Worm (Caenorhabditis elegans) whole organism, L3 larva: ENCODE data around the gene T02D1.8.

Experiments used
- R02D3.7 ChIP-seq: fragments of 150-350 bp; optimal IDR thresholded peaks from 2 replicates; lab custom pipeline; 2014; ENCODE audit warnings: missing biosample characterization, missing genetic modification characterization
- aly-2 ChIP-seq: fragments of 150-350 bp; optimal IDR thresholded peaks from 2 replicates; lab custom pipeline; 2014; ENCODE audit warnings: missing biosample characterization, missing genetic modification characterization
- ceh-16 ChIP-seq: sonication (generic microtip); optimal IDR thresholded peaks from 2 replicates; lab custom pipeline; 2017; ENCODE audit warnings: missing biosample characterization, missing genetic modification characterization
- ceh-28 ChIP-seq: fragments of 150-350 bp; optimal IDR thresholded peaks from 2 replicates; lab custom pipeline; 2014; ENCODE audit warnings: missing biosample characterization, missing genetic modification reagents, missing genetic modification characterization
- ceh-82 ChIP-seq: fragments of 150-350 bp; optimal IDR thresholded peaks from 2 replicates; lab custom pipeline; 2014; ENCODE audit warnings: missing biosample characterization, missing genetic modification characterization
- daf-12 ChIP-seq: fragments of 150-350 bp; optimal IDR thresholded peaks from 2 replicates; lab custom pipeline; 2014; ENCODE audit warnings: missing biosample characterization, missing genetic modification reagents, missing genetic modification characterization
- egl-27 ChIP-seq: sonication (generic microtip); optimal IDR thresholded peaks from 4 replicates; lab custom pipeline; 2017; ENCODE audit warnings: missing biosample characterization, missing genetic modification reagents, missing genetic modification characterization
- egl-5 ChIP-seq: fragments of 150-350 bp; optimal IDR thresholded peaks from 2 replicates; lab custom pipeline; 2017; ENCODE audit warnings: missing biosample characterization, missing genetic modification reagents, missing genetic modification characterization, inconsistent platforms
- elt-1 ChIP-seq: fragments of 150-350 bp; optimal IDR thresholded peaks from 2 replicates; lab custom pipeline; 2014; ENCODE audit warnings: missing biosample characterization, missing genetic modification characterization
- elt-3 ChIP-seq, 3 experiments: fragments of 150-350 bp in 1 of 3; sonication (generic microtip) in 2 of 3; optimal IDR thresholded peaks; 2 replicates in 2 of 3; 4 replicates in 1 of 3; lab custom pipeline; 2014 to 2017; ENCODE audit warnings: missing biosample characterization in 3 of 3, missing genetic modification characterization in 3 of 3
- eor-1 ChIP-seq, 2 experiments: fragments of 150-350 bp; optimal IDR thresholded peaks; 2 replicates each; lab custom pipeline; 2014 to 2018; ENCODE audit warnings: missing biosample characterization in 2 of 2, missing genetic modification characterization in 2 of 2
- fkh-10 ChIP-seq: sonication (generic microtip); optimal IDR thresholded peaks from 2 replicates; lab custom pipeline; 2017; ENCODE audit warnings: missing biosample characterization, missing genetic modification reagents, missing genetic modification characterization
- fos-1 ChIP-seq: fragments of 150-350 bp; optimal IDR thresholded peaks from 2 replicates; lab custom pipeline; 2014; ENCODE audit warnings: missing biosample characterization, missing genetic modification characterization
- hmg-11 ChIP-seq: sonication (generic microtip); optimal IDR thresholded peaks from 2 replicates; lab custom pipeline; 2016; ENCODE audit warnings: missing genetic modification characterization, missing compliant biosample characterization
- lin-15B ChIP-seq: fragments of 150-350 bp; optimal IDR thresholded peaks from 2 replicates; lab custom pipeline; 2014; ENCODE audit warnings: missing biosample characterization, missing genetic modification characterization
- lsy-12 ChIP-seq: sonication (generic microtip); optimal IDR thresholded peaks from 2 replicates; lab custom pipeline; 2016; ENCODE audit warnings: mild to moderate bottlenecking, missing genetic modification characterization, missing compliant biosample characterization
- mdl-1 ChIP-seq: fragments of 150-350 bp; optimal IDR thresholded peaks from 2 replicates; lab custom pipeline; 2014; ENCODE audit warnings: missing biosample characterization, missing genetic modification characterization
- mml-1 ChIP-seq: fragments of 150-350 bp; sonication (generic microtip); optimal IDR thresholded peaks from 3 replicates; lab custom pipeline; 2014; ENCODE audit warnings: missing biosample characterization, missing genetic modification characterization
- nhr-11 ChIP-seq: fragments of 150-350 bp; optimal IDR thresholded peaks from 2 replicates; lab custom pipeline; 2014; ENCODE audit warnings: missing biosample characterization, missing genetic modification characterization
- nhr-12 ChIP-seq: fragments of 150-350 bp; optimal IDR thresholded peaks from 2 replicates; lab custom pipeline; 2014; ENCODE audit warnings: missing biosample characterization, missing genetic modification characterization
- nhr-23 ChIP-seq: fragments of 150-350 bp; optimal IDR thresholded peaks from 2 replicates; lab custom pipeline; 2014; ENCODE audit warnings: missing biosample characterization, missing genetic modification reagents, missing genetic modification characterization
- nhr-237 ChIP-seq: fragments of 150-350 bp; optimal IDR thresholded peaks from 2 replicates; lab custom pipeline; 2014; ENCODE audit warnings: missing biosample characterization, missing genetic modification characterization
- nhr-25 ChIP-seq: sonication (generic microtip); optimal IDR thresholded peaks from 2 replicates; lab custom pipeline; 2017; ENCODE audit warnings: missing biosample characterization, missing genetic modification characterization
- nhr-43 ChIP-seq: sonication (generic microtip); optimal IDR thresholded peaks from 2 replicates; lab custom pipeline; 2016; ENCODE audit warnings: mild to moderate bottlenecking, missing genetic modification characterization, missing compliant biosample characterization; ENCODE audit not compliant: poor library complexity, severe bottlenecking
- nhr-67 ChIP-seq: fragments of 150-350 bp; optimal IDR thresholded peaks from 2 replicates; lab custom pipeline; 2014; ENCODE audit warnings: missing biosample characterization, missing genetic modification characterization
- nhr-76 ChIP-seq: fragments of 150-350 bp; sonication (generic microtip); optimal IDR thresholded peaks from 5 replicates; lab custom pipeline; 2014; ENCODE audit warnings: missing biosample characterization, missing genetic modification characterization
- nhr-77 ChIP-seq: fragments of 150-350 bp; optimal IDR thresholded peaks from 2 replicates; lab custom pipeline; 2014; ENCODE audit warnings: missing biosample characterization, missing genetic modification characterization
- pha-4 ChIP-seq: fragments of 150-350 bp; optimal IDR thresholded peaks from 2 replicates; lab custom pipeline; 2014; ENCODE audit warnings: missing biosample characterization, missing genetic modification reagents, missing genetic modification characterization
- sea-2 ChIP-seq: fragments of 150-350 bp; sonication (generic microtip); optimal IDR thresholded peaks from 4 replicates; lab custom pipeline; 2014; ENCODE audit warnings: missing biosample characterization, missing genetic modification reagents, missing genetic modification characterization
- snpc-4 ChIP-seq: fragments of 150-350 bp; optimal IDR thresholded peaks from 2 replicates; lab custom pipeline; 2014; ENCODE audit warnings: missing biosample characterization, missing genetic modification characterization
- tbx-2 ChIP-seq: sonication (generic microtip); optimal IDR thresholded peaks from 2 replicates; lab custom pipeline; 2016; ENCODE audit warnings: mild to moderate bottlenecking, missing genetic modification characterization, missing compliant biosample characterization
- unc-39 ChIP-seq: sonication (generic microtip); optimal IDR thresholded peaks from 4 replicates; lab custom pipeline; 2017; ENCODE audit warnings: missing biosample characterization, missing genetic modification characterization
- unc-62 ChIP-seq: fragments of 150-350 bp; sonication (generic microtip); optimal IDR thresholded peaks from 4 replicates; lab custom pipeline; 2014; ENCODE audit warnings: missing biosample characterization, missing genetic modification reagents, missing genetic modification characterization
- ztf-11 ChIP-seq: fragments of 150-350 bp; optimal IDR thresholded peaks from 2 replicates; lab custom pipeline; 2014; ENCODE audit warnings: missing biosample characterization, missing genetic modification characterization
- ztf-4 ChIP-seq: fragments of 150-350 bp; optimal IDR thresholded peaks from 2 replicates; lab custom pipeline; 2014; ENCODE audit warnings: missing biosample characterization, missing genetic modification characterization

The T02D1.8 gene

ce11 chrIV:17368292-17368691 is 19.0 kb downstream of the T02D1.8 start, which contains the start of gene trh-1:
trh-1 (plus strand) TSS chrIV:17368592.
- TF ChIP-seq elt-1, result no peak

ce11 chrIV:17367294-17367693 is 20.0 kb downstream of the T02D1.8 start, which contains the start of gene zipt-17:
zipt-17 (minus strand) TSS chrIV:17367394.
- TF ChIP-seq nhr-77 (no peak), mdl-1 (tag; lab: Kevin White, UChicago) (no peak)

- TF ChIP-seq nhr-11 (tag; lab: Kevin White, UChicago) (no peak), fkh-10 (GFP tag; lab: Kevin White, UChicago) (no peak), ceh-28 (tag; lab: Kevin White, UChicago) (no peak), nhr-43 (no peak), tbx-2 (no peak), nhr-237 (tag; lab: Kevin White, UChicago) (no peak), nhr-25 (tag; lab: Kevin White, UChicago) (no peak), unc-39 (no peak), aly-2 (tag; lab: Kevin White, UChicago) (no peak), nhr-12 (tag; lab: Kevin White, UChicago) (no peak), ztf-4 (tag; lab: Kevin White, UChicago) (no peak), ceh-16 (tag; lab: Kevin White, UChicago) (no peak), hmg-11 (tag; lab: Kevin White, UChicago) (no peak), fos-1 (no peak), lin-15B (tag; lab: Kevin White, UChicago) (no peak)
Measured at ce11 chrIV:17361143-17361542, 26.1 kb downstream of the T02D1.8 start, which contains the start of gene clec-202. clec-202 (plus strand) TSS chrIV:17361443.

- TF ChIP-seq lin-15B (tag; lab: Kevin White, UChicago) (no peak), egl-5 (tag; lab: Kevin White, UChicago) (no peak), nhr-43 (no peak), fkh-10 (GFP tag; lab: Kevin White, UChicago) (no peak), egl-27 (tag; lab: Kevin White, UChicago) (no peak), hmg-11 (tag; lab: Kevin White, UChicago) (no peak), sea-2 (GFP tag; lab: Kevin White, UChicago) (no peak)
Measured at ce11 chrIV:17351586-17351985, 35.7 kb downstream of the T02D1.8 start, which contains the start of gene clec-199. clec-199 (plus strand) TSS chrIV:17351886.

ce11 chrIV:17346599-17347218 is 40.6 kb downstream of the T02D1.8 start, which contains the start of the genes clec-197 and clec-198:
clec-197 (minus strand) TSS chrIV:17346699.
clec-198 (plus strand) TSS chrIV:17347168.
- TF ChIP-seq ceh-16 (tag; lab: Kevin White, UChicago), result no peak
- no peak for TF ChIP-seq nhr-76
- no peak for TF ChIP-seq ceh-82
- no peak for TF ChIP-seq ztf-4 (tag; lab: Kevin White, UChicago)
- no peak for TF ChIP-seq lsy-12 (tag; lab: Kevin White, UChicago)
- TF ChIP-seq R02D3.7 (tag; lab: Kevin White, UChicago), result no peak
- TF ChIP-seq unc-62 (GFP tag; lab: Kevin White, UChicago), result no peak
- no peak for TF ChIP-seq nhr-25 (tag; lab: Kevin White, UChicago)
- TF ChIP-seq ztf-11 (tag; lab: Kevin White, UChicago), result no peak
- TF ChIP-seq nhr-67, result no peak
- no peak for TF ChIP-seq eor-1 (tag; optimal IDR thresholded peaks at IDR 0.05; lab: Kevin White, UChicago)
- no peak for TF ChIP-seq sea-2 (GFP tag; lab: Kevin White, UChicago)
- no peak for TF ChIP-seq ceh-28 (tag; lab: Kevin White, UChicago)
- TF ChIP-seq, all 47 proteins: peak for 0

ce11 chrIV:17343482-17343881 is 43.8 kb downstream of the T02D1.8 start, which contains the start of gene C49C3.11:
C49C3.11 (plus strand) TSS chrIV:17343782.
- TF ChIP-seq lin-15B (tag; lab: Kevin White, UChicago), result no peak
- no peak for TF ChIP-seq unc-39
- TF ChIP-seq ztf-4 (tag; lab: Kevin White, UChicago), result no peak
- TF ChIP-seq pha-4, result no peak
- no peak for TF ChIP-seq fos-1
- no peak for TF ChIP-seq daf-12 (tag; lab: Kevin White, UChicago)
- no peak for TF ChIP-seq elt-3 (tag; optimal IDR thresholded peaks at IDR 0.05; lab: Kevin White, UChicago)
- TF ChIP-seq mml-1, result no peak
- TF ChIP-seq nhr-67, result no peak
- TF ChIP-seq ceh-28 (tag; lab: Kevin White, UChicago), result no peak
- TF ChIP-seq ceh-82, result no peak
- TF ChIP-seq ceh-16 (tag; lab: Kevin White, UChicago), result no peak
- no peak for TF ChIP-seq snpc-4 (tag; lab: Kevin White, UChicago)
- TF ChIP-seq nhr-23 (tag; lab: Kevin White, UChicago), result no peak
- TF ChIP-seq nhr-12 (tag; lab: Kevin White, UChicago), result no peak
